Fruit fly (Drosophila melanogaster): ENCODE data around the gene CG7362.
A peak's percentile ranks its signal among the peaks of the same experiment; 100 is the strongest.

Gene CG7362

DNA sequence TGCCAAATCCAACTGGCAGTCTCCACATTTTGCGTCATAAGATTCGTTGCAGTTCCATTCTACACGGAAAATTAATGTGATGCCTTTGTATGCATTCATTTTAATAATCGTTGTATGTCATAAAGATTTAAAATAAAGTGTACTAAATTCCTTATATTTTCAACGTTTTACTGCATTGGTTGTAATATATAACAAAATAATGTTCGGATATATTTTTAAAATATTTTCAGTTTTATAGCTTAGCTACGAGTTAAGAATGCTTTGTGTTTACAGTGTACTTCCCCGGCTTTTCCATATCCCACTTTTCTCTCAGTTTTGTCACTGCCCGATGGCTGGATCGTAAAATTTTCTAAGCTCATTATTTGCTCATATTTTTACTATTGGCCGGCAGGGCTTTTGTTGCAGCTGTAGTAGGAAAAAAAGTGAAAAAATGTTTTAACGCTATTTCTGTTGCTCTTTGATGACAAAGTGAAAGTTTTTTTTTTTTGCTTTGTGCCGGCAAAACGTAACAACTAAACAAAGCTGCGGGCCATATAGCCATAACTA lies 25.5 kb upstream of the CG7362 start:
- TF ChIP-seq CG12768 (GFP tag; optimal IDR thresholded peaks at IDR 0.05) (peak; percentile 8), CG33017 (tag; optimal IDR thresholded peaks at IDR 0.05) (peak; percentile 43), kay (GFP tag; ENCODE audit: borderline replicate concordance) (peak; percentile 90), toe (GFP tag; optimal IDR thresholded peaks at IDR 0.05) (peak; percentile 21), CG7045 (GFP tag; optimal IDR thresholded peaks at IDR 0.05) (no peak), tj (GFP tag; optimal IDR thresholded peaks at IDR 0.05) (no peak)

DNA sequence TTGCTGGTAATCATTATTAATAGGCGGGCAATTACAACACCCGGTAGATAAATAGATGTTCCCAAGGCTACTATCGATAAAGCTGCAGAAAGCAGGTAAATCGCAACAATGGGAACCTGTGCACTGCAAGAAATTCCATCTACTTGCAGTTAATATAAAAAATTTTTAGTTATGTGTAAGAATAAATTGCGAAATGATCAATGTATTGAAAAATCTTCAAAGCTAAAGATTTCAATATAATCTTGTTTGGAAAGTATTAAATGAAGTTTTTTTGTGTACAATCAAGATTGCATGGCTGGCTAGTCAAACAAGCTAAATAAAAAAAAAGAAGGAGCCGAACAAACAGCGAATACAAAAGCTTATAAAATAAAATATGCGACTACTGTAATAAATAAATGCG lies 21.1 kb upstream of the CG7362 start:
- TF ChIP-seq CG12768 (GFP tag; optimal IDR thresholded peaks at IDR 0.05), result no peak
- peak; percentile 37 for TF ChIP-seq CG5204 (GFP tag; optimal IDR thresholded peaks at IDR 0.05)

DNA sequence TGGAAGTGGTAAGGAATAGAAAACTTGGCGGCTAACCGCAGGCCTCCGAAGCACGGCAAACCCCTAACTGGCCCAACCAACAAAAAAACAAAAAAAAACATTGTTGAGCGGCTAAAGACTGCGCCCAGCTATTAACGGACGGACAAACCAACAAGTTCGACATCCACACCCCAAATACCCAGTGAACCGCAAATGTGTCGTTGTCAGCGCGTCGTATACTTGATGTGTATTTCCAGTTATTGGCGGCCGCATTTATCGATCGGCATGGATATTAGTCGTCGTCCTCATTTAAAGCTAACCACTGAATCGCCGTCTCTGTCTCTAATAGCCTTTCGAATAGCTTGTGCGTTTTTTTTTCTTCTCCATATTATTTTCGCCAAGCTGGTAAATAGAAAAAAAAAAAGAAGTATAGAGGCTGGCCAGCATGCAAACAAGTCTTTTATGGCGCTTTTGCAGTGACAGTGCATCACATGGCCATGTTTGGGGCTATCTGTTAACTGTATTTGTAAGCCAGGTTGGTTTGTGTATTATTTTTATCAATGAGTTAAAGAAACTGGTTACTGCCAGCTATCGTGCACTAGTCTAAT lies 12.3 kb upstream of the CG7362 start:
- TF ChIP-seq toe (GFP tag; optimal IDR thresholded peaks at IDR 0.05), result no peak
- TF ChIP-seq CG7101 (tag; optimal IDR thresholded peaks at IDR 0.05), result no peak
- no peak for TF ChIP-seq CG33017 (tag; optimal IDR thresholded peaks at IDR 0.05)
- no peak for TF ChIP-seq Hr96 (GFP tag; optimal IDR thresholded peaks at IDR 0.05)
- TF ChIP-seq CG5204 (GFP tag; optimal IDR thresholded peaks at IDR 0.05), result no peak
- TF ChIP-seq CG7045 (GFP tag; optimal IDR thresholded peaks at IDR 0.05), result no peak
- no peak for TF ChIP-seq CG12768 (GFP tag; optimal IDR thresholded peaks at IDR 0.05)
- TF ChIP-seq Clk (GFP tag; optimal IDR thresholded peaks at IDR 0.05), result no peak
- TF ChIP-seq Mnt (GFP tag; optimal IDR thresholded peaks at IDR 0.05), result no peak
- TF ChIP-seq CG11617 (GFP tag; optimal IDR thresholded peaks at IDR 0.05), result no peak
- TF ChIP-seq cic (GFP tag; optimal IDR thresholded peaks at IDR 0.05), result no peak
- TF ChIP-seq Crg-1 (GFP tag; optimal IDR thresholded peaks at IDR 0.05), result no peak
- TF ChIP-seq CG14711 (tag; optimal IDR thresholded peaks at IDR 0.05), result no peak
- no peak for TF ChIP-seq CG1620 (GFP tag; optimal IDR thresholded peaks at IDR 0.05)
- no peak for TF ChIP-seq pad (GFP tag; optimal IDR thresholded peaks at IDR 0.05)

DNA sequence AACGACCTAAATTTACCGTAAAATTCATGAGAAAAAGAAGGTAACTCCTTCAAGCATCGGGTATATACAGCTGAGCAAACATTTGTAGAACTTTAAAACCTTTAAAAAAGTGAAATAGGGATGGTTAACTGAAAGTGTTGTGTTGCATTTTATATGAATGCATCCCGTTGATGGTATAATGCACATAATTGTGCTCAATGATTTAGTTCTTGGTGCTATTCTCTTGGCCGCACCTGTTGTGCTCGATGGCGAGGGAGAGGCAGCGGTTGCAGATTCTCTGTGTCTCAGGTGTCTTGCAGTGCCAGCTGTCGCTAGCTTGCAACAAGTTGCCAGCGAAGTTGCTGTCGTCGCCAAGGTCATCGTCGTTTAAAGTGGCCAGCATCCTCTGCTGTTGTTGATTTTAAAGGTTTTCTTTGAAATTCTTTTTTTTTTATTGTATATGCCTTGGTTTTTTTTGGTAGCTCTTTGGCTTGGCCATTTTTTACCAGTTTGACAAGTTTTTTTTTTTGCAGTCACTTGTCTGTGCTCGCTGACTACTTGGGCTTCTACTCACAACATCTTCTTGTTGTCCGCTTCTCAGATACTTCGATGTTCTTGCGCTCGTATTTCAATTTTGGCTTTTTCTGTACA lies 11.2 kb upstream of the CG7362 start:
- no peak for TF ChIP-seq ovo (GFP tag; optimal IDR thresholded peaks at IDR 0.05)

DNA sequence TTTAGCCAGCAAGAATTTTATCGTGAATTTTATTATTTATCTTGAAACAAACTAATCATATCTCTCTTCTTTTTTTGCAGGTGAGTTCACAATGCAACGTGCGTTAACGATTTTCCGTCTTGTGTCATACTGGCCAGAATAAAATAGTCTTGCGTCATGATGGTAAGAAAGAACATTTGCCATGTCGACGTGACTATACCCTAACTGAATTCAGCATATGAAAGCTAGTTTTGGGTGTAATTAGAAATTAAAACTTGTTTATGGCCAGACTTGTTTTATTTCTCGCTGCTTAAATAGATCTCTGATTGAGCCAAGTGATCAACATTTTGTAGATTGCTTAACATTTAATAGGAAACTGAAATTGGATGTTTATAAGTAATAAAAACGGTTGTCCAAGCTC lies 9.9 kb upstream of the CG7362 start:
- TF ChIP-seq kay (GFP tag; ENCODE audit: borderline replicate concordance), result no peak
- TF ChIP-seq CG5204 (GFP tag; optimal IDR thresholded peaks at IDR 0.05), result no peak
- TF ChIP-seq CG7101 (tag; optimal IDR thresholded peaks at IDR 0.05), result no peak
- TF ChIP-seq tj (GFP tag; optimal IDR thresholded peaks at IDR 0.05), result no peak
- no peak for TF ChIP-seq CG1620 (GFP tag; optimal IDR thresholded peaks at IDR 0.05)
- TF ChIP-seq cnc (optimal IDR thresholded peaks at IDR 0.05), result no peak
- TF ChIP-seq Hr96 (GFP tag; optimal IDR thresholded peaks at IDR 0.05), result no peak
- no peak for TF ChIP-seq CG12768 (GFP tag; optimal IDR thresholded peaks at IDR 0.05)
- TF ChIP-seq CG7045 (GFP tag; optimal IDR thresholded peaks at IDR 0.05), result no peak
- TF ChIP-seq toe (GFP tag; optimal IDR thresholded peaks at IDR 0.05), result no peak
- TF ChIP-seq Crg-1 (GFP tag; optimal IDR thresholded peaks at IDR 0.05), result no peak
- TF ChIP-seq bab1 (GFP tag; optimal IDR thresholded peaks at IDR 0.05), result no peak
- TF ChIP-seq ovo (GFP tag; optimal IDR thresholded peaks at IDR 0.05), result no peak
- TF ChIP-seq CG11617 (GFP tag; optimal IDR thresholded peaks at IDR 0.05), result no peak
- no peak for TF ChIP-seq Clk (GFP tag; optimal IDR thresholded peaks at IDR 0.05)
- no peak for TF ChIP-seq cic (GFP tag; optimal IDR thresholded peaks at IDR 0.05)

DNA sequence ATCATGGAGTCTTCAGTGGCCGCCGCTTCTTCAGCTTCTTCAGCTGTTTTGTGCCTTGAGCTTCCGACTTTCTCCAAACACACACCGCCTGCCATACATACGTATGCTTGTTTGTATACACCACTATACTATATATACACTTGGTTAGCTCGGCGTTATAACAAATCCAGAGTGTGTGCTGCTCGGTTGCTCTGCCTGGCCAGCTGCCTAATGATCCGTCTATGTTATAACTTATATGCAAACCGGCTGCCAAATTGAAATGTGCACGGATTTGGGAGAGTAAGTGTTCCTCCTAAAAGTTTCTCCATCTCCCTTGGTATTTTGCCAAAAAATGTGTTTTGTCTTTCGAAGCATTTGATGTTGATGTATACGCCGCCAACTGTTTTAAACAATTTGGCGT lies 9.2 kb upstream of the CG7362 start:
- TF ChIP-seq cic (GFP tag; optimal IDR thresholded peaks at IDR 0.05), result no peak
- no peak for TF ChIP-seq CG5204 (GFP tag; optimal IDR thresholded peaks at IDR 0.05)
- no peak for TF ChIP-seq Crg-1 (GFP tag; optimal IDR thresholded peaks at IDR 0.05)
- TF ChIP-seq toe (GFP tag; optimal IDR thresholded peaks at IDR 0.05), result no peak
- no peak for TF ChIP-seq ovo (GFP tag; optimal IDR thresholded peaks at IDR 0.05)
- TF ChIP-seq CG12768 (GFP tag; optimal IDR thresholded peaks at IDR 0.05), result no peak
- TF ChIP-seq pad (GFP tag; optimal IDR thresholded peaks at IDR 0.05), result no peak
- TF ChIP-seq CG1620 (GFP tag; optimal IDR thresholded peaks at IDR 0.05), result no peak
- TF ChIP-seq CG14711 (tag; optimal IDR thresholded peaks at IDR 0.05), result no peak
- TF ChIP-seq kay (GFP tag; ENCODE audit: borderline replicate concordance), result no peak
- no peak for TF ChIP-seq Hr96 (GFP tag; optimal IDR thresholded peaks at IDR 0.05)
- TF ChIP-seq Clk (GFP tag; optimal IDR thresholded peaks at IDR 0.05), result no peak
- TF ChIP-seq cnc (optimal IDR thresholded peaks at IDR 0.05), result no peak
- TF ChIP-seq CG33017 (tag; optimal IDR thresholded peaks at IDR 0.05), result no peak
- no peak for TF ChIP-seq CG7101 (tag; optimal IDR thresholded peaks at IDR 0.05)
- TF ChIP-seq tj (GFP tag; optimal IDR thresholded peaks at IDR 0.05), result no peak

DNA sequence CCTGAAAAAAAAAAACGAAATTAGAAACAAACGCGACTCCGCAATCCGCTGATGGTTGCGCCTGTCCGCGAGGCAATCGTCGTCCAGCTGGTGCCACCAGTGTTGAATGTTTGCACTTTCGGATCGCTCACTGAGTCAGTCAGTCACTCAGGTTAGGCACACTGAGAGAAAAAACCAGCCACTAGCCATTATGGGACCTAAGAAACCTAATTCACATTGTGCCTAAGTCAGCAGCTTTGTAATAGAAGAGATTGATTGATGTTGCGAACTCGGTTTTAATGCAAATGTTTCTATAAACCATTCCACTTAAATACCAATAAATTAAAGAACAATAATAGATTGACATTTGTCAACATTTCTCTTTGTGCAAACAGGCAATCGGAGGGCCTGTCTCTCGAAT lies 6.8 kb upstream of the CG7362 start:
- no peak for TF ChIP-seq bab1 (GFP tag; optimal IDR thresholded peaks at IDR 0.05)
- TF ChIP-seq CG5204 (GFP tag; optimal IDR thresholded peaks at IDR 0.05), result no peak
- TF ChIP-seq tj (GFP tag; optimal IDR thresholded peaks at IDR 0.05), result no peak
- no peak for TF ChIP-seq cnc (optimal IDR thresholded peaks at IDR 0.05)
- TF ChIP-seq Crg-1 (GFP tag; optimal IDR thresholded peaks at IDR 0.05), result no peak
- no peak for TF ChIP-seq CG7045 (GFP tag; optimal IDR thresholded peaks at IDR 0.05)
- no peak for TF ChIP-seq Hr96 (GFP tag; optimal IDR thresholded peaks at IDR 0.05)
- no peak for TF ChIP-seq Mnt (GFP tag; optimal IDR thresholded peaks at IDR 0.05)
- no peak for TF ChIP-seq Clk (GFP tag; optimal IDR thresholded peaks at IDR 0.05)
- TF ChIP-seq CG14711 (tag; optimal IDR thresholded peaks at IDR 0.05), result no peak
- no peak for TF ChIP-seq pad (GFP tag; optimal IDR thresholded peaks at IDR 0.05)
- TF ChIP-seq ovo (GFP tag; optimal IDR thresholded peaks at IDR 0.05), result no peak
- no peak for TF ChIP-seq CG7101 (tag; optimal IDR thresholded peaks at IDR 0.05)
- no peak for TF ChIP-seq CG33017 (tag; optimal IDR thresholded peaks at IDR 0.05)
- TF ChIP-seq kay (GFP tag; ENCODE audit: borderline replicate concordance), result no peak
- no peak for TF ChIP-seq CG1620 (GFP tag; optimal IDR thresholded peaks at IDR 0.05)
